Worm (Caenorhabditis elegans) whole organism, L1 larva: ENCODE measurements around the gene Y32B12A.5.

Experiments used
- C16A3.4 ChIP-seq: fragments of 150-350 bp; optimal IDR thresholded peaks from 2 replicates; lab custom pipeline; 2014; ENCODE audit warnings: missing biosample characterization, missing genetic modification characterization
- C34B4.2 ChIP-seq: sonication (generic microtip); optimal IDR thresholded peaks from 2 replicates; lab custom pipeline; 2017; ENCODE audit warnings: mild to moderate bottlenecking, missing genetic modification characterization, missing compliant biosample characterization
- ceh-82 ChIP-seq, 3 experiments: fragments of 150-350 bp in 1 of 3; sonication (generic microtip) in 2 of 3; optimal IDR thresholded peaks; 2 replicates each; lab custom pipeline; 2014 to 2017; ENCODE audit warnings: missing biosample characterization in 3 of 3, missing genetic modification characterization in 3 of 3
- ces-1 ChIP-seq: fragments of 150-350 bp; optimal IDR thresholded peaks from 2 replicates; lab custom pipeline; 2014; ENCODE audit warnings: missing biosample characterization, missing genetic modification reagents, missing genetic modification characterization
- fkh-10 ChIP-seq: sonication (generic microtip); optimal IDR thresholded peaks from 2 replicates; lab custom pipeline; 2017; ENCODE audit warnings: missing biosample characterization, missing genetic modification reagents, missing genetic modification characterization
- lsy-2 ChIP-seq, 2 experiments: fragments of 150-350 bp; optimal IDR thresholded peaks; 2 replicates each; lab custom pipeline; 2014; ENCODE audit warnings: missing biosample characterization in 2 of 2, missing genetic modification characterization in 2 of 2
- mdl-1 ChIP-seq, 2 experiments: fragments of 150-350 bp; optimal IDR thresholded peaks; 2 replicates each; lab custom pipeline; 2014 to 2017; ENCODE audit warnings: missing biosample characterization in 2 of 2, missing genetic modification characterization in 2 of 2, inconsistent platforms in 1 of 2
- mep-1 ChIP-seq: fragments of 150-350 bp; optimal IDR thresholded peaks from 2 replicates; lab custom pipeline; 2014; ENCODE audit warnings: missing biosample characterization, missing genetic modification characterization
- nhr-12 ChIP-seq: sonication (generic microtip); optimal IDR thresholded peaks from 2 replicates; lab custom pipeline; 2017; ENCODE audit warnings: missing biosample characterization, missing genetic modification characterization
- skn-1 ChIP-seq: fragments of 150-350 bp; optimal IDR thresholded peaks from 2 replicates; lab custom pipeline; 2014; ENCODE audit warnings: missing biosample characterization, missing genetic modification characterization
- swsn-7 ChIP-seq: sonication (generic microtip); optimal IDR thresholded peaks from 2 replicates; lab custom pipeline; 2016; ENCODE audit warnings: missing genetic modification characterization, missing compliant biosample characterization
- unc-62 ChIP-seq: fragments of 150-350 bp; optimal IDR thresholded peaks from 2 replicates; lab custom pipeline; 2014; ENCODE audit warnings: missing biosample characterization, missing genetic modification reagents, missing genetic modification characterization

- TF ChIP-seq nhr-12 (no peak), C34B4.2 (tag; lab: Kevin White, UChicago) (no peak), fkh-10 (GFP tag; lab: Kevin White, UChicago) (no peak), lsy-2 (tag; optimal IDR thresholded peaks at IDR 0.05; lab: Kevin White, UChicago) (no peak), mdl-1 (tag; optimal IDR thresholded peaks at IDR 0.05; lab: Kevin White, UChicago) (no peak), skn-1 (tag; lab: Kevin White, UChicago) (no peak), mep-1 (tag; lab: Kevin White, UChicago) (no peak), C16A3.4 (tag; lab: Kevin White, UChicago) (no peak), ceh-82 (tag; optimal IDR thresholded peaks at IDR 0.05; lab: Kevin White, UChicago) (no peak), swsn-7 (tag; lab: Kevin White, UChicago) (no peak), unc-62 (GFP tag; lab: Kevin White, UChicago) (no peak), ces-1 (GFP tag; lab: Kevin White, UChicago) (no peak)
Measured at ce11 chrV:16506650-16507049, 19.3 kb upstream of the Y32B12A.5 start.
